Worm (Caenorhabditis elegans) whole organism, midembryonic: ENCODE data around the gene nas-17.

Experiments used
- T22C8.4 ChIP-seq: fragments of 200-800 bp; sonication (Bioruptor generic); IDR thresholded peaks from 2 replicates; pipeline ENCODE4 v1.3.6; 2022; ENCODE audit warnings: missing genetic modification characterization, missing compliant biosample characterization
- cog-1 ChIP-seq: sonication (generic microtip); optimal IDR thresholded peaks from 2 replicates; lab custom pipeline; 2016; ENCODE audit warnings: missing genetic modification characterization, missing compliant biosample characterization
- flt-1 ChIP-seq: fragments of 200-800 bp; sonication (Bioruptor generic); IDR thresholded peaks from 2 replicates; pipeline ENCODE4 v1.3.6; 2022; ENCODE audit warnings: missing genetic modification characterization, missing compliant biosample characterization
- klf-2 ChIP-seq: fragments of 200-800 bp; sonication (Bioruptor generic); conservative IDR thresholded peaks from 2 replicates; pipeline ENCODE4 v1.3.6; 2022; ENCODE audit warnings: missing genetic modification reagents, missing genetic modification characterization, missing compliant biosample characterization
- med-1 ChIP-seq: sonication (generic microtip); optimal IDR thresholded peaks from 2 replicates; lab custom pipeline; 2017; ENCODE audit warnings: missing genetic modification characterization, mild to moderate bottlenecking, missing compliant biosample characterization, antibody characterized with exemption, missing genetic modification reagents; ENCODE audit not compliant: insufficient read depth
- ref-1 ChIP-seq: fragments of 200-800 bp; sonication (Bioruptor generic); conservative IDR thresholded peaks from 2 replicates; pipeline ENCODE4 v1.3.6; 2022; ENCODE audit warnings: missing genetic modification reagents, missing genetic modification characterization, missing compliant biosample characterization
- tab-1 ChIP-seq: fragments of 200-800 bp; sonication (Bioruptor generic); IDR thresholded peaks from 2 replicates; pipeline ENCODE4 v1.3.6; 2022; ENCODE audit warnings: missing genetic modification characterization, missing compliant biosample characterization
- ztf-23 ChIP-seq: fragments of 200-800 bp; sonication (Bioruptor generic); IDR thresholded peaks from 2 replicates; pipeline ENCODE4 v1.3.6; 2022; ENCODE audit warnings: missing genetic modification reagents, missing genetic modification characterization, missing compliant biosample characterization
- ztf-29 ChIP-seq: fragments of 200-800 bp; sonication (Bioruptor generic); IDR thresholded peaks from 2 replicates; pipeline ENCODE4 v1.3.6; 2022; ENCODE audit warnings: missing genetic modification reagents, missing genetic modification characterization, missing compliant biosample characterization

DNA sequence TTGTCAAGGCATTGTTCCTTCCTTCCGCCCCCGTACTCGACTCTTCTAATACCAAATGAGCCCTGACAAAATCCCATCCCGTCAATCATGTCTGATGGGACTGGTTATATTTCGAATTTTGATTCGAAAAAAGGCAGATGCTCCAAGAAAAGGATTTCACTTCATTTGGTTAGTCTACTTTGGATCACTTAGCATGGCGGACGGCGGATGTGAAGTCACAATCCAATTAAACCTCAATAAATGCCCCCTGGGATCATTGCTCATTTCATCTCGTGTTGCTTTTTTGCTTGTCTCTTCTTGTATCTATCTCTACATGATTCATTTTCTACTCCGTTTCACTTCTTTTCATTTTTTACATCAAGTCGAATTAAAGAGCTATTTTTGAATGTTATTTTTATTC is 19.4 kb upstream of the nas-17 start:
- TF ChIP-seq ztf-29 = no peak
- no peak for TF ChIP-seq T22C8.4 (GFP tag; lab: Robert Waterston, UW)
- TF ChIP-seq flt-1 (GFP tag; lab: Robert Waterston, UW) = no peak
- no peak for TF ChIP-seq tab-1 (GFP tag; lab: Robert Waterston, UW)
- no peak for TF ChIP-seq ref-1
- TF ChIP-seq med-1 (GFP tag; lab: Kevin White, UChicago) = no peak
- no peak for TF ChIP-seq klf-2
- no peak for TF ChIP-seq cog-1
- no peak for TF ChIP-seq ztf-23 (GFP tag; lab: Robert Waterston, UW)
